Worm (Caenorhabditis elegans) whole organism, L4 larva: Measurements from ENCODE around the gene tbb-4.
A peak's percentile ranks its signal among the peaks of the same experiment; 100 is the strongest.

Experiments
- R02D3.7 ChIP-seq: fragments of 150-350 bp; sonication (generic microtip); optimal IDR thresholded peaks from 3 replicates; lab custom pipeline; 2014; ENCODE audit warnings: missing biosample characterization, missing genetic modification characterization
- T26A8.4 ChIP-seq: fragments of 200-800 bp; sonication (Bioruptor generic); IDR thresholded peaks from 2 replicates; pipeline ENCODE4 v1.3.6; 2022; ENCODE audit warnings: missing genetic modification characterization, missing compliant biosample characterization
- Y105C5A.15 ChIP-seq: fragments of 200-800 bp; sonication (Bioruptor generic); IDR thresholded peaks from 2 replicates; pipeline ENCODE4 v1.3.6; 2022; ENCODE audit warnings: missing genetic modification characterization, missing compliant biosample characterization
- aha-1 ChIP-seq: fragments of 150-350 bp; peaks from one replicate; lab custom pipeline; 2014; ENCODE audit warnings: missing biosample characterization, missing genetic modification characterization
- aly-2 ChIP-seq: sonication (generic microtip); optimal IDR thresholded peaks from 2 replicates; lab custom pipeline; 2018; ENCODE audit warnings: missing biosample characterization, missing genetic modification characterization
- ama-1 ChIP-seq: fragments of 150-350 bp; optimal IDR thresholded peaks from 2 replicates; lab custom pipeline; 2014; ENCODE audit warnings: inconsistent platforms, mixed read lengths
- arid-1 ChIP-seq: fragments of 200-800 bp; sonication (Bioruptor generic); conservative IDR thresholded peaks from 2 replicates; pipeline ENCODE4 v1.3.6; 2022; ENCODE audit warnings: missing genetic modification reagents, missing genetic modification characterization, missing compliant biosample characterization
- ceh-20 ChIP-seq: fragments of 200-800 bp; sonication (Bioruptor generic); IDR thresholded peaks from 2 replicates; pipeline ENCODE4 v1.3.6; 2022; ENCODE audit warnings: missing genetic modification reagents, missing genetic modification characterization, missing compliant biosample characterization
- ceh-28 ChIP-seq: fragments of 150-350 bp; optimal IDR thresholded peaks from 2 replicates; lab custom pipeline; 2014; ENCODE audit warnings: missing biosample characterization, missing genetic modification reagents, missing genetic modification characterization
- ceh-32 ChIP-seq: sonication (generic microtip); optimal IDR thresholded peaks from 2 replicates; lab custom pipeline; 2016; ENCODE audit warnings: mild to moderate bottlenecking, missing genetic modification characterization, missing compliant biosample characterization; ENCODE audit not compliant: poor library complexity
- ceh-44 ChIP-seq: fragments of 200-800 bp; sonication (Bioruptor generic); IDR thresholded peaks from 2 replicates; pipeline ENCODE4 v1.3.6; 2022; ENCODE audit warnings: missing genetic modification reagents, missing genetic modification characterization, missing compliant biosample characterization
- cey-2 ChIP-seq: sonication (generic microtip); optimal IDR thresholded peaks from 3 replicates; lab custom pipeline; 2017; ENCODE audit warnings: missing genetic modification characterization, mild to moderate bottlenecking, missing compliant biosample characterization, antibody characterized with exemption, borderline replicate concordance; ENCODE audit not compliant: insufficient read depth
- ctbp-1 ChIP-seq: fragments of 200-800 bp; sonication (Bioruptor generic); IDR thresholded peaks from 2 replicates; pipeline ENCODE4 v1.3.6; 2022; ENCODE audit warnings: missing genetic modification reagents, missing genetic modification characterization, missing compliant biosample characterization
- dmd-8 ChIP-seq: fragments of 200-800 bp; sonication (Bioruptor generic); IDR thresholded peaks from 2 replicates; pipeline ENCODE4 v1.3.6; 2022; ENCODE audit warnings: missing genetic modification characterization, missing compliant biosample characterization
- dve-1 ChIP-seq: sonication (generic microtip); optimal IDR thresholded peaks from 2 replicates; lab custom pipeline; 2017; ENCODE audit warnings: antibody characterized with exemption, mild to moderate bottlenecking, missing genetic modification characterization, missing compliant biosample characterization; ENCODE audit not compliant: insufficient read depth
- egl-27 ChIP-seq: sonication (generic microtip); optimal IDR thresholded peaks from 3 replicates; lab custom pipeline; 2017; ENCODE audit warnings: missing biosample characterization, missing genetic modification reagents, missing genetic modification characterization
- egl-43 ChIP-seq: fragments of 200-800 bp; sonication (Bioruptor generic); IDR thresholded peaks from 2 replicates; pipeline ENCODE4 v1.3.6; 2022; ENCODE audit warnings: missing genetic modification reagents, missing genetic modification characterization, missing compliant biosample characterization
- fkh-10 ChIP-seq: fragments of 150-350 bp; optimal IDR thresholded peaks from 2 replicates; lab custom pipeline; 2014; ENCODE audit warnings: missing biosample characterization, missing genetic modification reagents, missing genetic modification characterization
- fos-1 ChIP-seq: fragments of 150-350 bp; optimal IDR thresholded peaks from 2 replicates; lab custom pipeline; 2014; ENCODE audit warnings: missing biosample characterization, missing genetic modification characterization
- hlh-30 ChIP-seq: sonication (generic microtip); optimal IDR thresholded peaks from 2 replicates; lab custom pipeline; 2017; ENCODE audit warnings: antibody characterized with exemption, mild to moderate bottlenecking, missing genetic modification characterization, missing compliant biosample characterization; ENCODE audit not compliant: insufficient read depth
- jun-1 ChIP-seq: fragments of 150-350 bp; optimal IDR thresholded peaks from 2 replicates; lab custom pipeline; 2014; ENCODE audit warnings: missing biosample characterization, missing genetic modification reagents, missing genetic modification characterization
- lin-13 ChIP-seq: fragments of 150-350 bp; optimal IDR thresholded peaks from 2 replicates; lab custom pipeline; 2014; ENCODE audit warnings: missing biosample characterization, missing genetic modification reagents, missing genetic modification characterization
- lin-15B ChIP-seq: fragments of 150-350 bp; sonication (generic microtip); optimal IDR thresholded peaks from 3 replicates; lab custom pipeline; 2014; ENCODE audit warnings: missing biosample characterization, missing genetic modification characterization
- lin-39 ChIP-seq: fragments of 150-350 bp; optimal IDR thresholded peaks from 2 replicates; lab custom pipeline; 2014; ENCODE audit warnings: missing biosample characterization, missing genetic modification reagents, missing genetic modification characterization
- lir-3 ChIP-seq: sonication (generic microtip); optimal IDR thresholded peaks from 2 replicates; lab custom pipeline; 2016; ENCODE audit warnings: mild to moderate bottlenecking, missing genetic modification characterization, missing compliant biosample characterization
- lsy-2 ChIP-seq, 2 experiments: fragments of 150-350 bp in 1 of 2; sonication (generic microtip) in 1 of 2; optimal IDR thresholded peaks; 2 replicates each; lab custom pipeline; 2014 to 2017; ENCODE audit warnings: missing biosample characterization in 2 of 2, missing genetic modification characterization in 2 of 2
- mes-2 ChIP-seq: sonication (generic microtip); optimal IDR thresholded peaks from 2 replicates; lab custom pipeline; 2016; ENCODE audit warnings: missing genotype, mild to moderate bottlenecking, missing genetic modification characterization, missing compliant biosample characterization; ENCODE audit not compliant: poor library complexity, severe bottlenecking
- mxl-2 ChIP-seq: fragments of 200-800 bp; sonication (Bioruptor generic); conservative IDR thresholded peaks from 2 replicates; pipeline ENCODE4 v1.3.6; 2022; ENCODE audit warnings: missing genetic modification reagents, missing genetic modification characterization, missing compliant biosample characterization
- mxl-3 ChIP-seq: fragments of 200-800 bp; sonication (Bioruptor generic); optimal IDR thresholded peaks from 2 replicates; lab custom pipeline; 2018; ENCODE audit warnings: mild to moderate bottlenecking, missing genetic modification characterization, missing compliant biosample characterization
- nhr-10 ChIP-seq: fragments of 150-350 bp; optimal IDR thresholded peaks from 2 replicates; lab custom pipeline; 2014; ENCODE audit warnings: missing biosample characterization, missing genetic modification characterization
- nhr-11 ChIP-seq: fragments of 150-350 bp; optimal IDR thresholded peaks from 2 replicates; lab custom pipeline; 2014; ENCODE audit warnings: missing biosample characterization, missing genetic modification characterization
- nhr-25 ChIP-seq: sonication (generic microtip); optimal IDR thresholded peaks from 2 replicates; lab custom pipeline; 2017; ENCODE audit warnings: missing genetic modification characterization, mild to moderate bottlenecking, missing compliant biosample characterization, antibody characterized with exemption, moderate library complexity, borderline replicate concordance; ENCODE audit not compliant: insufficient read depth
- nhr-6 ChIP-seq: fragments of 150-350 bp; optimal IDR thresholded peaks from 2 replicates; lab custom pipeline; 2014; ENCODE audit warnings: missing biosample characterization, missing genetic modification characterization
- nhr-77 ChIP-seq: fragments of 150-350 bp; optimal IDR thresholded peaks from 2 replicates; lab custom pipeline; 2014; ENCODE audit warnings: missing biosample characterization, missing genetic modification characterization
- sdz-12 ChIP-seq: fragments of 200-800 bp; sonication (Bioruptor generic); optimal IDR thresholded peaks from 2 replicates; lab custom pipeline; 2018; ENCODE audit warnings: mild to moderate bottlenecking, missing genetic modification characterization, missing compliant biosample characterization
- skn-1 ChIP-seq: fragments of 150-350 bp; optimal IDR thresholded peaks from 2 replicates; lab custom pipeline; 2014; ENCODE audit warnings: missing biosample characterization, missing genetic modification characterization
- spr-3 ChIP-seq: fragments of 200-800 bp; sonication (Bioruptor generic); optimal IDR thresholded peaks from 2 replicates; lab custom pipeline; 2018; ENCODE audit warnings: mild to moderate bottlenecking, missing genetic modification characterization, missing compliant biosample characterization
- unc-62 ChIP-seq, 3 experiments: fragments of 150-350 bp in 1 of 3; sonication (generic microtip); optimal IDR thresholded peaks in 2 of 3; peaks in 1 of 3; 1 replicate in 1 of 3; 2 replicates in 2 of 3; lab custom pipeline; 2014 to 2017; ENCODE audit warnings: missing biosample characterization in 3 of 3, missing genetic modification characterization in 3 of 3, missing genetic modification reagents in 3 of 3, missing genotype in 1 of 3
- vab-7 ChIP-seq: fragments of 200-800 bp; sonication (Bioruptor generic); IDR thresholded peaks from 2 replicates; pipeline ENCODE4 v1.3.6; 2022; ENCODE audit warnings: missing genetic modification reagents, missing genetic modification characterization, missing compliant biosample characterization

The tbb-4 gene

DNA sequence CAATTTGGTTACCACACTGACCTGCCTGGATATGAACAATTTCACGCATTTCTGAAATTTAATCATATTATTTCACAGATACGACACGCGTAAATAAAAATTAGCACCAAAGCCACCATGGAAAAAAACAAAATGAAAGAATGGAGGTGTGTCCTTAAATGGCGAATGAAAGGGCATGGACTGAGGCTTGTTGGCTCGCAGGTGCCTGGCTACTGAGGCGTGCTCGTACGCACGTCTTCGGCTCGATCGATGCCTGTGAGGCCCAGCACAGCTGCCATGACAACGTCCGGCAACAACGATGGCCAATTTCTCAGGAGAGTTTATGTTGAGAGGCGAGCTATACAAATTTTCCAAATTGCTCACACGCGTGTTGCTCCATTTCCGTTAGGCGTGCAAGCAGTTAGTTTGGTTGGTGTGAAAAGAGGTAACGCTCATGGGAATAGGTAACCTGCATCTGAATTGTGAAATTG lies at the start of gene tbb-4:
TSS of gene tbb-4 (minus strand) at position 51 of the 470 bp plus-strand sequence.
- peak in 1 of 2 experiments; percentile 71 for TF ChIP-seq unc-62 (GFP tag; optimal IDR thresholded peaks at IDR 0.05 in 1 of 2; lab: Kevin White, UChicago)
- TF ChIP-seq unc-62 (tag; optimal IDR thresholded peaks at IDR 0.05; lab: Kevin White, UChicago): no peak
- no peak for TF ChIP-seq vab-7 (GFP tag; lab: Robert Waterston, UW)
- TF ChIP-seq R02D3.7 (tag; lab: Kevin White, UChicago): no peak
- TF ChIP-seq, all 104 proteins: peak for 1

DNA sequence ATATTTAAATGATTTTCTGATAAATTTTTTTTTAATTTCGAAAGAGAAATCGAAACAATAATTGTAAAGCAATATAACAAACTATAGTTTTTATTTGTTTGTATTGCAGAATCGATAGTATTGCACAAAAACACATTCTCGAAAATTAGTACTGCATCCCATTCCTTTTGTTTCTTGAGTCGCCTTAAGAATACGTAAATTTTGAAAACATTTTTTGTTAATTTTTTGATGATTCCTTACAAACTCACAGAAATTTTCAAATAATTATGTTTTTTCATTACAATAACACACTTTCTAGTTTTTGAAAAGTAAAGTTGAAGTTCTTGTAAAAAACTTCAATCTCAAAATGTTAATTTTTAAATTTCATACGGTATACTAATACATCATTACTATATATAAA lies 49.5 kb upstream of the tbb-4 start:
- TF ChIP-seq aha-1 (tag; lab: Kevin White, UChicago) (peak; percentile 88), jun-1 (tag; lab: Kevin White, UChicago) (no peak)

DNA sequence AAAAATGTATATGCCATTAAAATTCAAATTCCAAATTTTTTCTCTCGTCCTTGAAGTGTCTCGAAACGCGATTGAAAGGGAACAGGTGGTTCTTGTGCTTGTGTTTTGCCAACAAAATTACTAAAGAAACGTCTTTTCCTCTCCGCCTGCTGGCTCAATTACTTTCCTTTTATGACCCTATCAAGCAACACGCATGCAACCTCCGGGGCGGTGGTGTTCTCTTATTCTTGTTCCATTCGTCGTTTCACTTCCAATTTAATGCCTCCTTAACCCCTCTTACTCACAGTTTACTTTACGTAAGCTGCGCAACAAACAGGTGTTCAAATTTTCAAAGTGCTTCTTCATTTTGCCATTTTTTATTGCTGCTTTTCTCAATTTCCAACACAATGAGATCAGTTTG lies 47.1 kb upstream of the tbb-4 start:
- TF ChIP-seq lin-15B (tag; lab: Kevin White, UChicago) (no peak), unc-62 (GFP tag; optimal IDR thresholded peaks at IDR 0.05 in 1 of 2; lab: Kevin White, UChicago) (peak in 1 of 2 experiments; percentile 89), unc-62 (tag; optimal IDR thresholded peaks at IDR 0.05; lab: Kevin White, UChicago) (no peak)

DNA sequence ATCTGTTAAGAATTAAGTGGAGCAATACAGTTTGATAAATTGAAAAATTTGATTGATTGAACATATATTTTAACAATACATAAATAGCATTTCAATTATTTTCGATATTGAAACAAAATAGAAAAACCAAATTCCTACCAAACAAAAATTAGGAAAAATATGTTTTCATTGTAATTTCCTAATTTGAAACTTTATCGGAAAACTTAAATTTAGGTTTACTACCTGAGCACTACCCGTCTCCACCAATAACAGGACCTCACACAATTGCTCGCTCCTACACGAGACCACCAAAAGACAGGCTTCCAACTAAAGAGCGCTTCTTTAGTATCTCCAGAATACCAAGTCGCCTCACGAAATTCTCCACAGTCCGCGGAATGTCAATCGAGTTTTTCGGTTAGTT lies 40.1 kb upstream of the tbb-4 start:
- TF ChIP-seq nhr-25 (no peak), lin-15B (tag; lab: Kevin White, UChicago) (no peak), ceh-32 (tag; lab: Kevin White, UChicago) (no peak), aha-1 (tag; lab: Kevin White, UChicago) (peak; percentile 92), mxl-3 (no peak), lir-3 (tag; lab: Kevin White, UChicago) (no peak)
- TF ChIP-seq, all 104 proteins: peak for 1

DNA sequence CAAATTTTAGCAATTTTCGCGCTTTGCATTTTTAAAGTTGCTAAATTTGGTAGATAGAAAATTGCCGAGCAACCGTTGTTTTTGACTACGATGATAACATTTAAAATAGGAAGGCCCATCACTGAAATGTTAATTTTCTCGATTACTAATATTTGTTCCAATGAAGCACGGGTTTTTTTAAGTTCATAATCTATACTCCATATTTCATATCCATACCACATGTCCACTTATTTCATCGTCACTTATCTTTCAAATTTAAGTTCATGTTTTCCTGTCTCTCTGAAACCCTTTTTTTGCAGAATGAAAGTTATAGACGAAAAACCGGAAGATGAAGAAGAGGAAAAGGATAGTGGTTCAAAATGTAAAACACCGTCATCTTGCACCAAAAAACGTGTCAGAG lies 35.5 kb upstream of the tbb-4 start, which contains the start of gene gap-2:
TSS of gene gap-2 (plus strand) at position 301 of the 400 bp plus-strand sequence.
- TF ChIP-seq egl-43 (GFP tag; lab: Robert Waterston, UW): no peak
- no peak for TF ChIP-seq spr-3 (GFP tag; lab: Kevin White, UChicago)
- no peak for TF ChIP-seq Y105C5A.15 (GFP tag; lab: Robert Waterston, UW)
- no peak for TF ChIP-seq ceh-28 (tag; lab: Kevin White, UChicago)
- no peak for TF ChIP-seq nhr-10 (tag; lab: Kevin White, UChicago)
- TF ChIP-seq egl-27 (tag; lab: Kevin White, UChicago): no peak
- TF ChIP-seq ceh-20 (GFP tag; lab: Robert Waterston, UW): no peak
- TF ChIP-seq mxl-2 (GFP tag; lab: Robert Waterston, UW): no peak
- no peak for TF ChIP-seq ceh-32 (tag; lab: Kevin White, UChicago)
- no peak for TF ChIP-seq nhr-6 (tag; lab: Kevin White, UChicago)
- TF ChIP-seq cey-2 (tag; lab: Kevin White, UChicago): no peak

DNA sequence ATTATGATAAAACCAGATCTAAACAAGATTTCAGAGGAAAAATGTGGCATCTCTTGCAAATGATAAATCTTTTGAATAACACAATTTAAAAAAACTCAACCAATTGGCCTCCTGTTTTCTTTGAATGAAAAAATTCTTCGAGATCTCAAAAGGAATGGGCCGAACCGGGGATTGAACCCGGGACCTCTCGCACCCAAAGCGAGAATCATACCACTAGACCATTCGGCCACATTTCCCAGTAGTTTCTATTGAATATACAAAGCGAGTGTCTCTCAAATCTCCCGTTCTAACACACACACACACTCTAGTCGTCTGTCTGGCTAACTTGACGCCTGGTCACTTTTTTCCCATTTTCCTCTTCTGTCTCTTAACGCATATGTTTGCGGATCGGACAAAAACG lies 30.9 kb upstream of the tbb-4 start:
- TF ChIP-seq dve-1 (peak; percentile 73), nhr-11 (tag; lab: Kevin White, UChicago) (peak; percentile 31), fos-1 (tag; lab: Kevin White, UChicago) (no peak), egl-27 (tag; lab: Kevin White, UChicago) (no peak), ctbp-1 (GFP tag; lab: Robert Waterston, UW) (peak; percentile 93), lin-13 (no peak), sdz-12 (no peak), nhr-10 (tag; lab: Kevin White, UChicago) (no peak), skn-1 (tag; lab: Kevin White, UChicago) (no peak), T26A8.4 (peak; percentile 88), hlh-30 (tag; lab: Kevin White, UChicago) (peak; percentile 73), fkh-10 (GFP tag; lab: Kevin White, UChicago) (peak; percentile 35), R02D3.7 (tag; lab: Kevin White, UChicago) (no peak), nhr-77 (tag; lab: Kevin White, UChicago) (peak; percentile 35), ama-1 (lab: Kevin White, UChicago) (no peak), lsy-2 (tag; optimal IDR thresholded peaks at IDR 0.05; lab: Kevin White, UChicago) (no peak), arid-1 (GFP tag; lab: Robert Waterston, UW) (peak; percentile 79; the same call in 1 of the 2 replicates), dmd-8 (GFP tag; lab: Robert Waterston, UW) (no peak; the same call in 1 of the 2 replicates), aly-2 (tag; lab: Kevin White, UChicago) (no peak), lin-39 (no peak), ceh-44 (GFP tag; lab: Robert Waterston, UW) (peak; percentile 71), mes-2 (tag; lab: Kevin White, UChicago) (peak; percentile 78), aha-1 (tag; lab: Kevin White, UChicago) (peak; percentile 98), ceh-32 (tag; lab: Kevin White, UChicago) (peak; percentile 52), mxl-3 (peak; percentile 25)
